Fruit fly (Drosophila melanogaster) whole organism, embryonic: Measurements from ENCODE around the gene CCHa1.

Experiments used
- ATbp ChIP-seq: fragments of 200-800 bp; sonication (Bioruptor generic); optimal IDR thresholded peaks from 2 replicates; lab custom pipeline; 2017; ENCODE audit warnings: missing biosample characterization, mild to moderate bottlenecking, missing genetic modification characterization, missing genetic modification reagents
- Ada2b ChIP-seq: fragments of 200-800 bp; sonication (Bioruptor generic); IDR thresholded peaks from 2 replicates; pipeline ENCODE4 v1.3.6; 2022; ENCODE audit warnings: missing biosample characterization, missing genetic modification characterization
- Atf3 ChIP-seq: fragments of 200-800 bp; sonication (Bioruptor generic); optimal IDR thresholded peaks from 3 replicates; lab custom pipeline; 2016; ENCODE audit warnings: missing biosample characterization, missing genetic modification characterization
- B-H2 ChIP-seq: fragments of 200-800 bp; sonication (Bioruptor generic); optimal IDR thresholded peaks from 2 replicates; lab custom pipeline; 2018; ENCODE audit warnings: missing biosample characterization, mild to moderate bottlenecking, missing genetic modification characterization
- CG10267 ChIP-seq: fragments of 200-800 bp; sonication (Bioruptor generic); optimal IDR thresholded peaks from 2 replicates; lab custom pipeline; 2018; ENCODE audit warnings: missing biosample characterization, mild to moderate bottlenecking, missing genetic modification characterization, moderate library complexity
- CG10565 ChIP-seq: fragments of 200-800 bp; sonication (Bioruptor generic); optimal IDR thresholded peaks from 3 replicates; lab custom pipeline; 2016; ENCODE audit warnings: missing biosample characterization, mild to moderate bottlenecking, missing genetic modification characterization
- CG1233 ChIP-seq: fragments of 200-800 bp; sonication (Bioruptor generic); optimal IDR thresholded peaks from 4 replicates; lab custom pipeline; 2018; ENCODE audit warnings: missing biosample characterization, mild to moderate bottlenecking, missing genetic modification characterization
- CG12769 ChIP-seq: fragments of 200-800 bp; sonication (Bioruptor generic); optimal IDR thresholded peaks from 2 replicates; lab custom pipeline; 2019; ENCODE audit warnings: missing biosample characterization, mild to moderate bottlenecking, missing genetic modification characterization, moderate library complexity
- CG14050 ChIP-seq: fragments of 200-800 bp; sonication (Bioruptor generic); IDR thresholded peaks from 3 replicates; pipeline ENCODE4 v1.3.6; 2022; ENCODE audit warnings: missing biosample characterization, missing genetic modification characterization
- CG14710 ChIP-seq: fragments of 200-800 bp; sonication (Bioruptor generic); optimal IDR thresholded peaks from 3 replicates; lab custom pipeline; 2019; ENCODE audit warnings: missing biosample characterization, mild to moderate bottlenecking, missing genetic modification characterization, moderate library complexity
- CG15479 ChIP-seq: fragments of 200-800 bp; sonication (Bioruptor generic); optimal IDR thresholded peaks from 3 replicates; lab custom pipeline; 2019; ENCODE audit warnings: missing biosample characterization, mild to moderate bottlenecking, missing genetic modification characterization, moderate library complexity
- CG17359 ChIP-seq: fragments of 200-800 bp; sonication (Bioruptor generic); optimal IDR thresholded peaks from 3 replicates; lab custom pipeline; 2018; ENCODE audit warnings: missing biosample characterization, mild to moderate bottlenecking, missing genetic modification characterization, moderate library complexity
- CG17361 ChIP-seq: fragments of 200-800 bp; sonication (Bioruptor generic); IDR thresholded peaks from 3 replicates; pipeline ENCODE4 v1.3.6; 2022; ENCODE audit warnings: missing biosample characterization, missing genetic modification characterization
- CG17802 ChIP-seq: fragments of 200-800 bp; sonication (Bioruptor generic); optimal IDR thresholded peaks from 2 replicates; lab custom pipeline; 2018; ENCODE audit warnings: missing biosample characterization, mild to moderate bottlenecking, missing genetic modification characterization, moderate library complexity
- CG18011 ChIP-seq: fragments of 200-800 bp; sonication (Bioruptor generic); optimal IDR thresholded peaks from 2 replicates; lab custom pipeline; 2017; ENCODE audit warnings: missing biosample characterization, missing genetic modification characterization, mild to moderate bottlenecking, moderate library complexity, missing genotype
- CG3163 ChIP-seq: fragments of 200-800 bp; sonication (Bioruptor generic); optimal IDR thresholded peaks from 3 replicates; lab custom pipeline; 2016; ENCODE audit warnings: missing biosample characterization, missing genetic modification characterization
- CG34224 ChIP-seq: fragments of 200-800 bp; sonication (Bioruptor generic); IDR thresholded peaks from 3 replicates; pipeline ENCODE4 v1.3.6; 2022; ENCODE audit warnings: missing biosample characterization, missing genetic modification characterization; ENCODE audit not compliant: partially characterized antibody
- CG34376 ChIP-seq: fragments of 200-800 bp; sonication (Bioruptor generic); optimal IDR thresholded peaks from 2 replicates; lab custom pipeline; 2018; ENCODE audit warnings: missing biosample characterization, mild to moderate bottlenecking, missing genetic modification characterization
- CG6813 ChIP-seq: fragments of 200-800 bp; sonication (Bioruptor generic); optimal IDR thresholded peaks from 2 replicates; lab custom pipeline; 2017; ENCODE audit warnings: missing biosample characterization, missing genetic modification characterization, mild to moderate bottlenecking, moderate library complexity, missing genetic modification reagents
- CG9215 ChIP-seq: fragments of 200-800 bp; sonication (Bioruptor generic); IDR thresholded peaks from 2 replicates; pipeline ENCODE4 v1.3.6; 2022; ENCODE audit warnings: missing biosample characterization, missing genetic modification characterization
- Dp ChIP-seq: fragments of 200-800 bp; sonication (Bioruptor generic); optimal IDR thresholded peaks from 2 replicates; lab custom pipeline; 2018; ENCODE audit warnings: missing biosample characterization, mild to moderate bottlenecking, missing genetic modification characterization, moderate library complexity
- Drgx ChIP-seq: fragments of 200-800 bp; sonication (Bioruptor generic); IDR thresholded peaks from 2 replicates; pipeline ENCODE4 v1.3.6; 2022; ENCODE audit warnings: missing biosample characterization, missing genetic modification characterization
- Fer3 ChIP-seq: fragments of 200-800 bp; sonication (Bioruptor generic); optimal IDR thresholded peaks from 2 replicates; lab custom pipeline; 2018; ENCODE audit warnings: missing biosample characterization, mild to moderate bottlenecking, missing genetic modification characterization, moderate library complexity
- H2.0 ChIP-seq: fragments of 200-800 bp; sonication (Bioruptor generic); IDR thresholded peaks from 2 replicates; pipeline ENCODE4 v1.3.6; 2022; ENCODE audit warnings: missing biosample characterization, missing genetic modification characterization
- Hsf ChIP-seq: fragments of 200-800 bp; sonication (Bioruptor generic); optimal IDR thresholded peaks from 3 replicates; lab custom pipeline; 2016; ENCODE audit warnings: missing biosample characterization, missing genetic modification characterization
- MESR4 ChIP-seq: fragments of 200-800 bp; sonication (Bioruptor generic); optimal IDR thresholded peaks from 2 replicates; lab custom pipeline; 2018; ENCODE audit warnings: missing biosample characterization, mild to moderate bottlenecking, missing genetic modification characterization, moderate library complexity
- Nf-YC ChIP-seq: fragments of 200-800 bp; optimal IDR thresholded peaks from 3 replicates; lab custom pipeline; 2019; ENCODE audit warnings: missing biosample characterization, mild to moderate bottlenecking, missing genetic modification characterization, moderate library complexity
- Oli ChIP-seq: fragments of 200-800 bp; sonication (Bioruptor generic); optimal IDR thresholded peaks from 2 replicates; lab custom pipeline; 2018; ENCODE audit warnings: missing biosample characterization, mild to moderate bottlenecking, missing genetic modification characterization, moderate library complexity
- Scr ChIP-seq: fragments of 200-800 bp; sonication (Bioruptor generic); IDR thresholded peaks from 2 replicates; pipeline ENCODE4 v1.3.6; 2022; ENCODE audit warnings: missing biosample characterization, missing genetic modification characterization; ENCODE audit not compliant: partially characterized antibody
- Sin3A ChIP-seq: fragments of >200 bp; optimal IDR thresholded peaks from 2 replicates; lab custom pipeline; 2018
- Six4 ChIP-seq: fragments of 200-800 bp; sonication (Bioruptor generic); optimal IDR thresholded peaks from 2 replicates; lab custom pipeline; 2016; ENCODE audit warnings: missing biosample characterization, missing genetic modification characterization
- Sox100B ChIP-seq: fragments of 200-800 bp; sonication (Bioruptor generic); optimal IDR thresholded peaks from 3 replicates; lab custom pipeline; 2018; ENCODE audit warnings: missing biosample characterization, mild to moderate bottlenecking, missing genetic modification characterization
- Taf1 ChIP-seq: fragments of 200-800 bp; sonication (Bioruptor generic); IDR thresholded peaks from 2 replicates; pipeline ENCODE4 v1.3.6; 2022; ENCODE audit warnings: missing biosample characterization, missing genetic modification characterization
- ap ChIP-seq: fragments of 200-800 bp; sonication (Bioruptor generic); IDR thresholded peaks from 2 replicates; pipeline ENCODE4 v1.3.6; 2022; ENCODE audit warnings: missing biosample characterization, missing genetic modification characterization
- ato ChIP-seq: fragments of 200-800 bp; sonication (Bioruptor generic); IDR thresholded peaks from 2 replicates; pipeline ENCODE4 v1.3.6; 2022; ENCODE audit warnings: missing biosample characterization, missing genetic modification characterization; ENCODE audit not compliant: partially characterized antibody
- cwo ChIP-seq: fragments of 200-800 bp; sonication (Bioruptor generic); optimal IDR thresholded peaks from 3 replicates; lab custom pipeline; 2017; ENCODE audit warnings: missing biosample characterization, missing genetic modification characterization, mild to moderate bottlenecking, moderate library complexity, missing genetic modification reagents
- dpn ChIP-seq, 2 experiments: fragments of 200-800 bp; sonication (Bioruptor generic); optimal IDR thresholded peaks; 3 replicates each; lab custom pipeline; 2016; ENCODE audit warnings: missing biosample characterization in 2 of 2, missing genetic modification characterization in 2 of 2
- esg ChIP-seq: fragments of 200-800 bp; sonication (Bioruptor generic); conservative IDR thresholded peaks from 2 replicates; pipeline ENCODE4 v1.3.6; 2022; ENCODE audit warnings: missing biosample characterization, missing genetic modification characterization
- fd102C ChIP-seq: fragments of 200-800 bp; sonication (Bioruptor generic); optimal IDR thresholded peaks from 2 replicates; lab custom pipeline; 2018; ENCODE audit warnings: missing biosample characterization, mild to moderate bottlenecking, missing genetic modification characterization, moderate library complexity
- fd96Cb ChIP-seq: fragments of 200-800 bp; sonication (Bioruptor generic); optimal IDR thresholded peaks from 2 replicates; lab custom pipeline; 2018; ENCODE audit warnings: missing biosample characterization, mild to moderate bottlenecking, missing genetic modification characterization, moderate library complexity
- hbn ChIP-seq: fragments of 200-800 bp; sonication (Bioruptor generic); IDR thresholded peaks from 2 replicates; pipeline ENCODE4 v1.3.6; 2022; ENCODE audit warnings: missing biosample characterization, missing genetic modification characterization; ENCODE audit not compliant: partially characterized antibody
- her ChIP-seq: fragments of 200-800 bp; sonication (Bioruptor generic); optimal IDR thresholded peaks from 2 replicates; lab custom pipeline; 2016; ENCODE audit warnings: missing biosample characterization, missing genetic modification characterization
- ken ChIP-seq: fragments of 200-800 bp; sonication (Bioruptor generic); IDR thresholded peaks from 3 replicates; pipeline ENCODE4 v1.3.6; 2022; ENCODE audit warnings: missing biosample characterization, missing genetic modification characterization
- kni ChIP-seq: fragments of 200-800 bp; sonication (Bioruptor generic); optimal IDR thresholded peaks from 3 replicates; lab custom pipeline; 2017; ENCODE audit warnings: mild to moderate bottlenecking, missing biosample characterization, missing genetic modification reagents, missing genetic modification characterization
- maf-S ChIP-seq: fragments of 200-800 bp; sonication (Bioruptor generic); optimal IDR thresholded peaks from 2 replicates; lab custom pipeline; 2016; ENCODE audit warnings: missing biosample characterization, missing genetic modification characterization
- mirr ChIP-seq: fragments of 200-800 bp; sonication (Bioruptor generic); optimal IDR thresholded peaks from 3 replicates; lab custom pipeline; 2018; ENCODE audit warnings: missing biosample characterization, mild to moderate bottlenecking, missing genetic modification characterization
- peb ChIP-seq: fragments of 200-800 bp; sonication (Bioruptor generic); IDR thresholded peaks from 2 replicates; pipeline ENCODE4 v1.3.6; 2022; ENCODE audit warnings: missing biosample characterization, missing genetic modification characterization
- scrt ChIP-seq: fragments of 200-800 bp; sonication (Bioruptor generic); optimal IDR thresholded peaks from 2 replicates; lab custom pipeline; 2018; ENCODE audit warnings: missing biosample characterization, mild to moderate bottlenecking, missing genetic modification characterization, moderate library complexity
- sd ChIP-seq: fragments of 200-800 bp; sonication (Bioruptor generic); optimal IDR thresholded peaks from 3 replicates; lab custom pipeline; 2018; ENCODE audit warnings: missing biosample characterization, mild to moderate bottlenecking, missing genetic modification characterization, moderate library complexity

The CCHa1 gene

DNA sequence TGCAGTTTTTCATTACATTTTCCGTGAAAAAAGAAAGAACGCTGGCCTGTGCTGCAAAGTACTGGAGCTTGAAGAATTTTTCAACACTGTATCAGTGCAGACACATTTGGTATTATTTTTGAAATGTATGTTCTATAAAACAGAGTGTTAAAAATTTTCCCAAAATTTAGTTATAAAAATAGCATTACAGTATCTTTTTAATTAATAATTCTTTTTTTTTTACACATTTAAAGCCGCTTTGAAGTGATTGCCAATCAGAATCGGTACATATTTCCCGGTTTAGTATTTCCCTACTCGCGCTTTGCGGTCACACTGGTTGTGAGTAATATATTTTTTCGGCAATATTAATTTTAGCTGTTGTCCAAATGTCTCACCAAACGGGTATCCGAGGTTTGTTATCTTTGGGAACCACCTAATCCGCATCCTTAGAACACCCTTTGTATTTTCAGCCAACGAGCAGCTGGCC lies 25.7 kb upstream of the CCHa1 start, which contains the start of the genes Abi and twf (continued):
- peak; percentile 97 for TF ChIP-seq CG10267 (tag; lab: Kevin White, UChicago)
- peak; percentile 15 for TF ChIP-seq Dp (GFP tag; lab: Kevin White, UChicago)
- peak; percentile 71 for TF ChIP-seq CG9215
- TF ChIP-seq kni (GFP tag; lab: Kevin White, UChicago) = no peak
- peak; percentile 59 for TF ChIP-seq CG18011 (GFP tag; lab: Kevin White, UChicago)
- no peak for TF ChIP-seq ATbp
- 0 out of 2 replicates have a peak, but pooled peaks have one; percentile 18 for TF ChIP-seq peb (GFP tag; lab: Robert Waterston, UW)
- TF ChIP-seq CG15479 (GFP tag; lab: Kevin White, UChicago) = no peak
- TF ChIP-seq ato (GFP tag; lab: Robert Waterston, UW) = no peak
- TF ChIP-seq scrt (GFP tag; lab: Kevin White, UChicago) = peak; percentile 31
- TF ChIP-seq sd (tag; lab: Kevin White, UChicago) = peak; percentile 42
- 0 out of 2 replicates have a peak, but pooled peaks have one; percentile 25 for TF ChIP-seq ap (GFP tag; lab: Robert Waterston, UW)
- TF ChIP-seq CG14710 = peak; percentile 86
- peak; percentile 62 for TF ChIP-seq Fer3 (tag; lab: Kevin White, UChicago)
- peak; percentile 47 for TF ChIP-seq Oli (tag; lab: Kevin White, UChicago)
- TF ChIP-seq Nf-YC (tag; lab: Kevin White, UChicago) = no peak
- no peak for TF ChIP-seq Scr (GFP tag; lab: Robert Waterston, UW)
- peak; percentile 64 for TF ChIP-seq Sin3A (lab: Kevin White, UChicago)
- 0 out of 2 replicates have a peak, but pooled peaks have one; percentile 19 for TF ChIP-seq Drgx (GFP tag; lab: Robert Waterston, UW)
- TF ChIP-seq mirr = no peak
- peak; percentile 24 for TF ChIP-seq MESR4
- peak; percentile 68 for TF ChIP-seq Six4
- peak; percentile 75 to 80 for TF ChIP-seq dpn (GFP tag; optimal IDR thresholded peaks at IDR 0.05; lab: Kevin White, UChicago)
- TF ChIP-seq CG34224 = 0 out of 3 replicates have a peak, but pooled peaks have one; percentile 10
- TF ChIP-seq CG10565 (GFP tag; lab: Kevin White, UChicago) = no peak
- peak; percentile 43 for TF ChIP-seq Atf3
- TF ChIP-seq H2.0 (GFP tag; lab: Robert Waterston, UW) = peak; percentile 52
- TF ChIP-seq fd96Cb (tag; lab: Kevin White, UChicago) = peak; percentile 30
- TF ChIP-seq maf-S (GFP tag; lab: Kevin White, UChicago) = peak; percentile 63
- TF ChIP-seq CG14050 (GFP tag; lab: Robert Waterston, UW) = peak; percentile 40; the same call in 1 of the 3 replicates
- TF ChIP-seq B-H2 = peak; percentile 72
- no peak for TF ChIP-seq CG6813 (GFP tag; lab: Kevin White, UChicago)
- peak; percentile 21 for TF ChIP-seq cwo (GFP tag; lab: Kevin White, UChicago)
- peak; percentile 12 for TF ChIP-seq fd102C (GFP tag; lab: Kevin White, UChicago)
- peak; percentile 56 for TF ChIP-seq CG34376 (GFP tag; lab: Kevin White, UChicago)
- TF ChIP-seq Taf1 (GFP tag; lab: Robert Waterston, UW) = peak; percentile 42; the same call in 1 of the 2 replicates
- peak; percentile 76 for TF ChIP-seq CG17361 (GFP tag; lab: Robert Waterston, UW)
- peak; percentile 11 for TF ChIP-seq CG17802 (tag; lab: Kevin White, UChicago)
- TF ChIP-seq CG3163 (GFP tag; lab: Kevin White, UChicago) = no peak
- TF ChIP-seq esg (GFP tag; lab: Robert Waterston, UW) = peak; percentile 39
- peak; percentile 35; the same call in 1 of the 2 replicates for TF ChIP-seq Ada2b (GFP tag; lab: Robert Waterston, UW)
- TF ChIP-seq hbn (GFP tag; lab: Robert Waterston, UW) = no peak
- TF ChIP-seq CG1233 (GFP tag; lab: Kevin White, UChicago) = no peak
- TF ChIP-seq ken (GFP tag; lab: Robert Waterston, UW) = peak; percentile 61; the same call in 2 of the 3 replicates
- TF ChIP-seq Sox100B = peak; percentile 53
- peak; percentile 61 for TF ChIP-seq CG17359 (tag; lab: Kevin White, UChicago)
- TF ChIP-seq her (GFP tag; lab: Kevin White, UChicago) = peak; percentile 31
- no peak for TF ChIP-seq CG12769 (tag; lab: Kevin White, UChicago)
- peak; percentile 78 for TF ChIP-seq Hsf (GFP tag; lab: Kevin White, UChicago)
